Worm (Caenorhabditis elegans) whole organism, midembryonic: Measurements from ENCODE around the gene kdp-1.

ENCODE experiments used
- T22C8.4 ChIP-seq: fragments of 200-800 bp; sonication (Bioruptor generic); IDR thresholded peaks from 2 replicates; pipeline ENCODE4 v1.3.6; 2022; ENCODE audit warnings: missing genetic modification characterization, missing compliant biosample characterization
- klf-2 ChIP-seq: fragments of 200-800 bp; sonication (Bioruptor generic); conservative IDR thresholded peaks from 2 replicates; pipeline ENCODE4 v1.3.6; 2022; ENCODE audit warnings: missing genetic modification reagents, missing genetic modification characterization, missing compliant biosample characterization
- tab-1 ChIP-seq: fragments of 200-800 bp; sonication (Bioruptor generic); IDR thresholded peaks from 2 replicates; pipeline ENCODE4 v1.3.6; 2022; ENCODE audit warnings: missing genetic modification characterization, missing compliant biosample characterization
- ztf-23 ChIP-seq: fragments of 200-800 bp; sonication (Bioruptor generic); IDR thresholded peaks from 2 replicates; pipeline ENCODE4 v1.3.6; 2022; ENCODE audit warnings: missing genetic modification reagents, missing genetic modification characterization, missing compliant biosample characterization
- ztf-29 ChIP-seq: fragments of 200-800 bp; sonication (Bioruptor generic); IDR thresholded peaks from 2 replicates; pipeline ENCODE4 v1.3.6; 2022; ENCODE audit warnings: missing genetic modification reagents, missing genetic modification characterization, missing compliant biosample characterization

DNA sequence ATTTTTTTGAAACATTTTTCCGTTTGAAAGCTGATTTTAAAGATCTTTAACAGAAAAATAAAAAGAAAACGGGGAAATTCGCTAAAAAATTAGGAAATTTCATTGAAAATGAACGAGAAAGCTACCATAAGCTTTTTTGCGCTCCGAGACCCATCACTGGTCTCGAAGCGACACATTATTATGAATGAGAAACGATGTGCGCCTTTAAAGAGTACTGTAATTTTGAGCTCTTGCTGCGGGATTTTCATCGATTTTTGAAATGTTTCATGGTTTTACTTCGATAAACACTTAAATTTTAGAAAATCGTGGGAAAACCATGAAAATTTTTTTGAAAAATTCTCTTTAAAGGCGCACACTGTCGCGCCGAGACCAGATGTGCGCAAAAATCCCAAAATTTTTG is 9.7 kb upstream of the kdp-1 start:
- TF ChIP-seq ztf-29 (no peak), ztf-23 (GFP tag; lab: Robert Waterston, UW) (no peak), tab-1 (no peak), T22C8.4 (no peak), klf-2 (GFP tag; lab: Robert Waterston, UW) (no peak)
